Fruit fly (Drosophila melanogaster) whole organism, embryonic: ENCODE measurements around the gene Hmr.

Experiments
- Abd-B ChIP-seq: fragments of 200-800 bp; sonication (Bioruptor generic); optimal IDR thresholded peaks from 2 replicates; lab custom pipeline; 2018; ENCODE audit warnings: missing biosample characterization, mild to moderate bottlenecking, missing genetic modification characterization, moderate library complexity
- Awh ChIP-seq: fragments of 200-800 bp; sonication (Bioruptor generic); IDR thresholded peaks from 2 replicates; pipeline ENCODE4, ENCODE4 v1.3.6; 2022; ENCODE audit warnings: missing biosample characterization, missing genetic modification characterization
- Bdp1 ChIP-seq: fragments of 200-800 bp; sonication (Bioruptor generic); optimal IDR thresholded peaks from 3 replicates; lab custom pipeline; 2016; ENCODE audit warnings: missing biosample characterization, missing genetic modification characterization
- Bgb ChIP-seq: fragments of 200-800 bp; sonication (Bioruptor generic); IDR thresholded peaks from 2 replicates; pipeline ENCODE4 v1.3.6; 2022; ENCODE audit warnings: missing biosample characterization, missing genetic modification characterization; ENCODE audit not compliant: partially characterized antibody
- Blimp-1 ChIP-seq: fragments of 200-800 bp; sonication (Bioruptor generic); optimal IDR thresholded peaks from 3 replicates; lab custom pipeline; 2018; ENCODE audit warnings: missing biosample characterization, missing genetic modification characterization, mild to moderate bottlenecking, moderate library complexity, missing genetic modification reagents
- Bteb2 ChIP-seq: fragments of 200-800 bp; sonication (Bioruptor generic); optimal IDR thresholded peaks from 2 replicates; lab custom pipeline; 2016; ENCODE audit warnings: missing biosample characterization, missing genetic modification characterization
- CG10267 ChIP-seq: fragments of 200-800 bp; sonication (Bioruptor generic); optimal IDR thresholded peaks from 2 replicates; lab custom pipeline; 2018; ENCODE audit warnings: missing biosample characterization, mild to moderate bottlenecking, missing genetic modification characterization, moderate library complexity
- CG10462 ChIP-seq: fragments of 200-800 bp; sonication (Bioruptor generic); optimal IDR thresholded peaks from 2 replicates; lab custom pipeline; 2016; ENCODE audit warnings: missing biosample characterization, missing genetic modification characterization
- CG13287 ChIP-seq: fragments of 200-800 bp; sonication (Bioruptor generic); IDR thresholded peaks from 2 replicates; pipeline ENCODE4 v1.3.6; 2022; ENCODE audit warnings: missing biosample characterization, missing genetic modification characterization; ENCODE audit not compliant: partially characterized antibody
- CG13894 ChIP-seq: fragments of 200-800 bp; sonication (Bioruptor generic); optimal IDR thresholded peaks from 3 replicates; lab custom pipeline; 2018; ENCODE audit warnings: missing biosample characterization, mild to moderate bottlenecking, missing genetic modification characterization, moderate library complexity
- CG15269 ChIP-seq: fragments of 200-800 bp; sonication (Bioruptor generic); optimal IDR thresholded peaks from 2 replicates; lab custom pipeline; 2018; ENCODE audit warnings: missing biosample characterization, mild to moderate bottlenecking, missing genetic modification characterization, moderate library complexity
- CG15479 ChIP-seq: fragments of 200-800 bp; sonication (Bioruptor generic); optimal IDR thresholded peaks from 3 replicates; lab custom pipeline; 2019; ENCODE audit warnings: missing biosample characterization, mild to moderate bottlenecking, missing genetic modification characterization, moderate library complexity
- CG1602 ChIP-seq: fragments of 200-800 bp; sonication (Bioruptor generic); optimal IDR thresholded peaks from 3 replicates; lab custom pipeline; 2016; ENCODE audit warnings: missing biosample characterization, missing genetic modification characterization
- CG1603 ChIP-seq: fragments of 200-800 bp; sonication (Bioruptor generic); optimal IDR thresholded peaks from 2 replicates; lab custom pipeline; 2019; ENCODE audit warnings: missing biosample characterization, mild to moderate bottlenecking, missing genetic modification characterization, moderate library complexity
- CG18599 ChIP-seq: fragments of 200-800 bp; sonication (Bioruptor generic); optimal IDR thresholded peaks from 3 replicates; lab custom pipeline; 2017; ENCODE audit warnings: missing biosample characterization, missing genetic modification characterization, mild to moderate bottlenecking, moderate library complexity, missing genetic modification reagents
- CG2202 ChIP-seq: fragments of 200-800 bp; sonication (Bioruptor generic); optimal IDR thresholded peaks from 2 replicates; lab custom pipeline; 2018; ENCODE audit warnings: missing biosample characterization, mild to moderate bottlenecking, missing genetic modification characterization
- CG30403 ChIP-seq: fragments of 200-800 bp; sonication (Bioruptor generic); optimal IDR thresholded peaks from 3 replicates; lab custom pipeline; 2016; ENCODE audit warnings: missing biosample characterization, missing genetic modification characterization
- CG4424 ChIP-seq: fragments of 200-800 bp; sonication (Bioruptor generic); optimal IDR thresholded peaks from 3 replicates; lab custom pipeline; 2016; ENCODE audit warnings: missing biosample characterization, missing genetic modification characterization
- CG4617 ChIP-seq: fragments of 200-800 bp; sonication (Bioruptor generic); optimal IDR thresholded peaks from 3 replicates; lab custom pipeline; 2016; ENCODE audit warnings: missing biosample characterization, missing genetic modification characterization, borderline replicate concordance
- CG4707 ChIP-seq: fragments of 200-800 bp; sonication (Bioruptor generic); optimal IDR thresholded peaks from 2 replicates; lab custom pipeline; 2018; ENCODE audit warnings: missing biosample characterization, mild to moderate bottlenecking, missing genetic modification characterization, moderate library complexity
- CG5180 ChIP-seq: fragments of 200-800 bp; sonication (Bioruptor generic); optimal IDR thresholded peaks from 3 replicates; lab custom pipeline; 2017; ENCODE audit warnings: missing biosample characterization, missing genetic modification characterization, mild to moderate bottlenecking, moderate library complexity, missing genetic modification reagents
- CG6175 ChIP-seq: fragments of 200-800 bp; sonication (Bioruptor generic); IDR thresholded peaks from 3 replicates; pipeline ENCODE4 v1.3.6; 2022; ENCODE audit warnings: missing biosample characterization, missing genetic modification characterization
- CG6791 ChIP-seq: fragments of 200-800 bp; sonication (Bioruptor generic); IDR thresholded peaks from 3 replicates; pipeline ENCODE4 v1.3.6; 2022; ENCODE audit warnings: missing biosample characterization, missing genetic modification characterization; ENCODE audit not compliant: partially characterized antibody
- CG8281 ChIP-seq: fragments of 200-800 bp; sonication (Bioruptor generic); optimal IDR thresholded peaks from 2 replicates; lab custom pipeline; 2018; ENCODE audit warnings: missing biosample characterization, mild to moderate bottlenecking, missing genetic modification characterization, moderate library complexity
- Dll ChIP-seq: fragments of 200-800 bp; sonication (Bioruptor generic); IDR thresholded peaks from 4 replicates; pipeline ENCODE4 v1.3.6; 2022; ENCODE audit warnings: missing biosample characterization, missing genetic modification characterization; ENCODE audit not compliant: partially characterized antibody
- Elba2 ChIP-seq: fragments of 200-800 bp; sonication (Bioruptor generic); optimal IDR thresholded peaks from 3 replicates; lab custom pipeline; 2016; ENCODE audit warnings: missing biosample characterization, missing genetic modification characterization
- Lhr ChIP-seq: fragments of 200-800 bp; sonication (Bioruptor generic); optimal IDR thresholded peaks from 3 replicates; lab custom pipeline; 2017; ENCODE audit warnings: mild to moderate bottlenecking, missing biosample characterization, missing genetic modification reagents, missing genetic modification characterization
- Lim3 ChIP-seq: fragments of 200-800 bp; sonication (Bioruptor generic); IDR thresholded peaks from 2 replicates; pipeline ENCODE4 v1.3.6; 2022; ENCODE audit warnings: missing biosample characterization, missing genetic modification characterization
- NC2α ChIP-seq: fragments of 200-800 bp; sonication (Bioruptor generic); optimal IDR thresholded peaks from 2 replicates; lab custom pipeline; 2016; ENCODE audit warnings: missing biosample characterization, missing genetic modification characterization
- Vsx1 ChIP-seq: fragments of 200-800 bp; sonication (Bioruptor generic); optimal IDR thresholded peaks from 2 replicates; lab custom pipeline; 2017; ENCODE audit warnings: missing biosample characterization, mild to moderate bottlenecking, missing genetic modification characterization, missing genetic modification reagents
- Xrp1 ChIP-seq: fragments of 200-800 bp; sonication (Bioruptor generic); IDR thresholded peaks from 2 replicates; pipeline ENCODE4 v1.3.6; 2022; ENCODE audit warnings: missing biosample characterization, missing genetic modification characterization
- YL-1 ChIP-seq: fragments of 200-800 bp; sonication (Bioruptor generic); optimal IDR thresholded peaks from 3 replicates; lab custom pipeline; 2017; ENCODE audit warnings: missing biosample characterization, mild to moderate bottlenecking, missing genetic modification characterization
- ara ChIP-seq: fragments of 200-800 bp; sonication (Bioruptor generic); IDR thresholded peaks from 2 replicates; pipeline ENCODE4 v1.3.6; 2022; ENCODE audit warnings: missing biosample characterization, missing genetic modification characterization
- bbx ChIP-seq: fragments of 200-800 bp; sonication (Bioruptor generic); IDR thresholded peaks from 2 replicates; pipeline ENCODE4 v1.3.6; 2022; ENCODE audit warnings: missing biosample characterization, missing genetic modification characterization; ENCODE audit not compliant: partially characterized antibody
- btn ChIP-seq: fragments of 200-800 bp; sonication (Bioruptor generic); optimal IDR thresholded peaks from 2 replicates; lab custom pipeline; 2016; ENCODE audit warnings: missing biosample characterization, missing genetic modification characterization
- cwo ChIP-seq: fragments of 200-800 bp; sonication (Bioruptor generic); optimal IDR thresholded peaks from 3 replicates; lab custom pipeline; 2017; ENCODE audit warnings: missing biosample characterization, missing genetic modification characterization, mild to moderate bottlenecking, moderate library complexity, missing genetic modification reagents
- grau ChIP-seq: fragments of 200-800 bp; optimal IDR thresholded peaks from 3 replicates; lab custom pipeline; 2019; ENCODE audit warnings: missing biosample characterization, mild to moderate bottlenecking, missing genetic modification characterization, moderate library complexity
- gsb-n ChIP-seq: fragments of 200-800 bp; sonication (Bioruptor generic); optimal IDR thresholded peaks from 3 replicates; lab custom pipeline; 2018; ENCODE audit warnings: missing biosample characterization, mild to moderate bottlenecking, missing genetic modification characterization
- nmo ChIP-seq: fragments of 200-800 bp; sonication (Bioruptor generic); optimal IDR thresholded peaks from 2 replicates; lab custom pipeline; 2018; ENCODE audit warnings: missing biosample characterization, mild to moderate bottlenecking, missing genetic modification characterization, moderate library complexity
- oc ChIP-seq: fragments of 200-800 bp; sonication (Bioruptor generic); optimal IDR thresholded peaks from 2 replicates; lab custom pipeline; 2018; ENCODE audit warnings: missing biosample characterization, mild to moderate bottlenecking, missing genetic modification characterization, moderate library complexity
- phol ChIP-seq: fragments of 200-800 bp; sonication (Bioruptor generic); optimal IDR thresholded peaks from 3 replicates; lab custom pipeline; 2018; ENCODE audit warnings: missing biosample characterization, mild to moderate bottlenecking, missing genetic modification characterization, moderate library complexity
- prd ChIP-seq, 3 experiments: fragments of >200 bp in 2 of 3; fragments of 200-800 bp in 1 of 3; sonication (Bioruptor generic) in 1 of 3; optimal IDR thresholded peaks in 2 of 3; IDR thresholded peaks in 1 of 3; 2 replicates in 2 of 3; 3 replicates in 1 of 3; pipeline versions ENCODE4 v1.3.6 to Lab custom; 2017 to 2022; ENCODE audit warnings: missing biosample characterization in 1 of 3, missing genetic modification characterization in 1 of 3
- ssp ChIP-seq: fragments of 200-800 bp; sonication (Bioruptor generic); IDR thresholded peaks from 2 replicates; pipeline ENCODE4 v1.3.6; 2022; ENCODE audit warnings: missing biosample characterization, missing genetic modification characterization
- tgo ChIP-seq: fragments of 200-800 bp; sonication (Bioruptor generic); IDR thresholded peaks from 3 replicates; pipeline ENCODE4 v1.3.6; 2022; ENCODE audit warnings: missing biosample characterization, missing genetic modification characterization
- trem ChIP-seq: fragments of 200-800 bp; optimal IDR thresholded peaks from 3 replicates; lab custom pipeline; 2019; ENCODE audit warnings: missing biosample characterization, mild to moderate bottlenecking, missing genetic modification characterization, moderate library complexity
- twi ChIP-seq: fragments of 200-800 bp; optimal IDR thresholded peaks from 2 replicates; lab custom pipeline; 2019; ENCODE audit warnings: missing biosample characterization, mild to moderate bottlenecking, missing genetic modification characterization, moderate library complexity
- vnd ChIP-seq: fragments of 200-800 bp; sonication (Bioruptor generic); IDR thresholded peaks from 3 replicates; pipeline ENCODE4 v1.3.6; 2022; ENCODE audit warnings: missing biosample characterization, missing genetic modification characterization; ENCODE audit not compliant: partially characterized antibody
- wek ChIP-seq: fragments of 200-800 bp; sonication (Bioruptor generic); optimal IDR thresholded peaks from 3 replicates; lab custom pipeline; 2018; ENCODE audit warnings: missing biosample characterization, mild to moderate bottlenecking, missing genetic modification characterization, moderate library complexity
- zen2 ChIP-seq: fragments of 200-800 bp; sonication (Bioruptor generic); IDR thresholded peaks from 3 replicates; pipeline ENCODE4 v1.3.6; 2022; ENCODE audit warnings: missing biosample characterization, missing genetic modification characterization; ENCODE audit not compliant: partially characterized antibody

Hmr gene

dm6 chrX:10595813-10596212, at the start of gene Hmr, which contains the start of gene CG2124 (continued):
- TF ChIP-seq CG4424 (GFP tag; lab: Kevin White, UChicago) (no peak), vnd (peak; percentile 67), oc (tag; lab: Kevin White, UChicago) (no peak), Elba2 (no peak), tgo (GFP tag; lab: Robert Waterston, UW) (no peak), CG5180 (GFP tag; lab: Kevin White, UChicago) (no peak), Bdp1 (GFP tag; lab: Kevin White, UChicago) (no peak), trem (tag; lab: Kevin White, UChicago) (peak; percentile 58), NC2α (GFP tag; lab: Kevin White, UChicago) (no peak), Dll (peak; percentile 87), Abd-B (GFP tag; lab: Kevin White, UChicago) (no peak), CG6175 (GFP tag; lab: Robert Waterston, UW) (no peak), Bteb2 (GFP tag; lab: Kevin White, UChicago) (no peak), CG10267 (tag; lab: Kevin White, UChicago) (peak; percentile 32), ssp (no peak), CG1603 (tag; lab: Kevin White, UChicago) (peak; percentile 34), btn (GFP tag; lab: Kevin White, UChicago) (no peak), ara (GFP tag; lab: Robert Waterston, UW) (no peak), prd (optimal IDR thresholded peaks at IDR 0.05; lab: Kevin White, UChicago) (no peak), prd (GFP tag; IDR thresholded peaks at IDR 0.05; lab: Robert Waterston, UW) (no peak), Blimp-1 (GFP tag; lab: Kevin White, UChicago) (no peak), Bgb (GFP tag; lab: Robert Waterston, UW) (peak; percentile 46), zen2 (GFP tag; lab: Robert Waterston, UW) (peak; percentile 44; the same call in 1 of the 3 replicates), CG10462 (GFP tag; lab: Kevin White, UChicago) (no peak), wek (no peak), Xrp1 (GFP tag; lab: Robert Waterston, UW) (no peak), CG1602 (no peak), CG15479 (GFP tag; lab: Kevin White, UChicago) (no peak), CG4617 (GFP tag; lab: Kevin White, UChicago) (no peak), CG13894 (tag; lab: Kevin White, UChicago) (no peak), YL-1 (GFP tag; lab: Kevin White, UChicago) (peak; percentile 14), CG13287 (GFP tag; lab: Robert Waterston, UW) (peak; percentile 91), CG2202 (tag; lab: Kevin White, UChicago) (no peak), nmo (GFP tag; lab: Kevin White, UChicago) (peak; percentile 1), bbx (GFP tag; lab: Robert Waterston, UW) (peak; percentile 35), CG15269 (tag; lab: Kevin White, UChicago) (no peak), CG4707 (no peak), CG18599 (GFP tag; lab: Kevin White, UChicago) (no peak), Lhr (no peak), CG6791 (peak; percentile 70; the same call in 2 of the 3 replicates), Lim3 (no peak), gsb-n (tag; lab: Kevin White, UChicago) (no peak), cwo (no peak), phol (peak; percentile 23), CG8281 (tag; lab: Kevin White, UChicago) (no peak), twi (tag; lab: Kevin White, UChicago) (no peak), grau (no peak), CG30403 (GFP tag; lab: Kevin White, UChicago) (no peak), Vsx1 (GFP tag; lab: Kevin White, UChicago) (no peak), Awh (GFP tag; lab: Robert Waterston, UW) (no peak)
